Fruit fly (Drosophila melanogaster): Measurements from ENCODE around the gene CG13085.

The CG13085 gene

DNA sequence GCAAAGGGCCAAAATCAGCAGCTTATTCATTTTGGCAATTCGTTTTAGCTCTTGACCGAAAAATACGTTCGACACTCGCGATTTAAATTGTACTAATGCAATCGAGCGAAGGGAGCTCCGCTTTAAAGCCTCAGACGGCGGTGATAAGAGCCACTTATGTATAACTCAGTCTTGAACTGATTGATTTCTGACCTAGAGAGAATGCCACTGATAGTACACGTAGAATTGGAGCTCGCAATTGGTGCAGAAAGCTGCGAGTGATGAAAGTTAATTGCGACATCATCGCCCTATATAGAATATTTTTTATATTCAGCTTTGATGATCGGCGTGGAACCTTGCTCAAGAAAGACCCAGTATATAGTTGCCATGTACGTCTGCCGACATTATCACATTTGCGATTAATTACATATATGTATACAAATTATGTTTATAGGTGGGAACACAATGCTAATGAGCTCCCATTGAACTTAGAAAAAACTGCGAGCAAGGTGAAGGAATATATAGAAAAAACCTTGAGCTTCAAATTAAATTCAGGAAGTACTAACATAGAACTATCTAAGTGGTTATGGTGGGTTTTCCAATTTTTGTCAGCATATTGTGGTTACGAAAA is 37.6 kb upstream of the CG13085 start, which contains the start of gene fon:
Gene fon (minus strand): TSS at position 100 of the 610 bp plus-strand sequence.
- TF ChIP-seq Eip78C (GFP tag) (peak; percentile 40), ss (GFP tag; optimal IDR thresholded peaks at IDR 0.05) (no peak), svp (GFP tag) (peak; percentile 98)

- no peak for TF ChIP-seq fkh (GFP tag; optimal IDR thresholded peaks at IDR 0.05)
- no peak for TF ChIP-seq fd59A (GFP tag; optimal IDR thresholded peaks at IDR 0.05)
- no peak for TF ChIP-seq Eip93F (GFP tag; optimal IDR thresholded peaks at IDR 0.05)
- TF ChIP-seq eg (GFP tag; IDR thresholded peaks at IDR 0.05): no peak
- no peak for TF ChIP-seq Hr38 (GFP tag; optimal IDR thresholded peaks at IDR 0.05)
- no peak for TF ChIP-seq CG3919 (GFP tag; optimal IDR thresholded peaks at IDR 0.05)
- no peak for TF ChIP-seq ss (GFP tag; optimal IDR thresholded peaks at IDR 0.05)
- TF ChIP-seq Sox15 (GFP tag; optimal IDR thresholded peaks at IDR 0.05): no peak
- no peak for TF ChIP-seq Hr39 (GFP tag; optimal IDR thresholded peaks at IDR 0.05)
- no peak for TF ChIP-seq CG16779 (tag; optimal IDR thresholded peaks at IDR 0.05)
- TF ChIP-seq Sox14 (GFP tag; optimal IDR thresholded peaks at IDR 0.05): no peak
- TF ChIP-seq CG8319 (GFP tag; optimal IDR thresholded peaks at IDR 0.05): no peak
- TF ChIP-seq CG9139 (GFP tag; optimal IDR thresholded peaks at IDR 0.05): no peak
- no peak for TF ChIP-seq CG15336 (GFP tag; IDR thresholded peaks at IDR 0.05)
Measured at dm6 chr2L:19388966-19389365, 34.9 kb upstream of the CG13085 start.

dm6 chr2L:19389749-19390148 is 34.1 kb upstream of the CG13085 start, which contains the start of gene CG17549:
Gene CG17549 (minus strand): TSS chr2L:19390075.
- TF ChIP-seq vri (GFP tag; optimal IDR thresholded peaks at IDR 0.05): no peak
- TF ChIP-seq svp (GFP tag): no peak
- no peak for TF ChIP-seq Sox14 (GFP tag; optimal IDR thresholded peaks at IDR 0.05)
- no peak for TF ChIP-seq Eip93F (GFP tag; optimal IDR thresholded peaks at IDR 0.05)
- no peak for TF ChIP-seq ss (GFP tag; optimal IDR thresholded peaks at IDR 0.05)
- TF ChIP-seq Ets21C (GFP tag; optimal IDR thresholded peaks at IDR 0.05): no peak
- no peak for TF ChIP-seq spab (GFP tag; optimal IDR thresholded peaks at IDR 0.05)
- TF ChIP-seq cyc (GFP tag; optimal IDR thresholded peaks at IDR 0.05): no peak
- no peak for TF ChIP-seq CG10669 (GFP tag; optimal IDR thresholded peaks at IDR 0.05)
- TF ChIP-seq Sox102F (GFP tag; optimal IDR thresholded peaks at IDR 0.05): no peak
- no peak for TF ChIP-seq Hr4 (GFP tag; optimal IDR thresholded peaks at IDR 0.05)
- TF ChIP-seq CG8319 (GFP tag; optimal IDR thresholded peaks at IDR 0.05): no peak
- TF ChIP-seq achi (GFP tag; optimal IDR thresholded peaks at IDR 0.05): no peak

DNA sequence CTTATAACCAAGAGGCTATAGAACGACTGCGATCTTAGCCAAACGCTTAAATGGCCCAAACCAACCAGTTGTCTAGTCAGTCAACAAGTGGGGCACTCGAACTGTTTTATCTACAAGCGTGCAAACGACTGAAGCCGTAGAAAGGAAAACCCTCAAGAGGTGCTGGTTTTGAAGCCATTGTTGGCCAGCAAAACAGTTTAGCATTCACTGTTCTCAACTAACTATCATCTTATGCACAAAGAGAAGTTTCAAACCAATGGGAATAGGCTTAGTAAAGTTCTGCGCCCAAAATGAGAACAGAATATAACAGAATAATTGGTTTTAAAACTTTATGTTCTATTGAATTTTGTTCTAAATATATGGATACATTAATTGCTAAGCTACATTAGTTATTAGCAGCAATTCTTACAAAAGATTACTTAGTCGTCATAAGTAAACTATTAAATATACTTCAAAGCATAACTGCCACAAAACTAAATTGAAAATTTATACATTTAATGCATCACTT is 30.1 kb upstream of the CG13085 start, which contains the start of gene CG31798:
Gene CG31798 (plus strand): TSS at position 458 of the 508 bp plus-strand sequence.
- TF ChIP-seq net (GFP tag; optimal IDR thresholded peaks at IDR 0.05) (no peak), topi (GFP tag; optimal IDR thresholded peaks at IDR 0.05) (no peak), CG4318 (GFP tag; optimal IDR thresholded peaks at IDR 0.05) (no peak), dac (GFP tag; optimal IDR thresholded peaks at IDR 0.05) (no peak), spab (GFP tag; optimal IDR thresholded peaks at IDR 0.05) (no peak), CG15336 (GFP tag; IDR thresholded peaks at IDR 0.05) (no peak), CG6163 (GFP tag; IDR thresholded peaks at IDR 0.05) (no peak), esn (GFP tag; optimal IDR thresholded peaks at IDR 0.05) (no peak), CG11902 (GFP tag; optimal IDR thresholded peaks at IDR 0.05) (no peak), CG10669 (GFP tag; optimal IDR thresholded peaks at IDR 0.05) (no peak), Ets21C (GFP tag; optimal IDR thresholded peaks at IDR 0.05) (no peak), ss (GFP tag; optimal IDR thresholded peaks at IDR 0.05) (no peak), fd59A (GFP tag; optimal IDR thresholded peaks at IDR 0.05) (no peak), CG1621 (tag; optimal IDR thresholded peaks at IDR 0.05) (no peak), vri (GFP tag; optimal IDR thresholded peaks at IDR 0.05) (no peak), Lpt (GFP tag; optimal IDR thresholded peaks at IDR 0.05) (no peak)
